Worm (Caenorhabditis elegans) whole organism, L4 larva: ENCODE measurements around the gene hil-2.
A peak's percentile ranks its signal among the peaks of the same experiment; 100 is the strongest.

Experiments used
- F26F4.8 ChIP-seq: fragments of 200-800 bp; sonication (Bioruptor generic); conservative IDR thresholded peaks from 2 replicates; pipeline ENCODE4 v1.3.6; 2022; ENCODE audit warnings: missing genetic modification characterization, missing compliant biosample characterization
- ZK337.2 ChIP-seq: fragments of 200-800 bp; sonication (Bioruptor generic); IDR thresholded peaks from 2 replicates; pipeline ENCODE4 v1.3.6; 2022; ENCODE audit warnings: missing genetic modification reagents, missing genetic modification characterization, missing compliant biosample characterization
- ZK546.5 ChIP-seq, 2 experiments: sonication (generic microtip); optimal IDR thresholded peaks; 2 replicates each; lab custom pipeline; 2017; ENCODE audit warnings: missing biosample characterization in 2 of 2, missing genetic modification characterization in 2 of 2
- aly-2 ChIP-seq: sonication (generic microtip); optimal IDR thresholded peaks from 2 replicates; lab custom pipeline; 2018; ENCODE audit warnings: missing biosample characterization, missing genetic modification characterization
- daf-8 ChIP-seq: fragments of 200-800 bp; sonication (Bioruptor generic); IDR thresholded peaks from 2 replicates; pipeline ENCODE4 v1.3.6; 2022; ENCODE audit warnings: missing genetic modification characterization, missing compliant biosample characterization
- dmd-9 ChIP-seq: fragments of 200-800 bp; sonication (Bioruptor generic); IDR thresholded peaks from 2 replicates; pipeline ENCODE4 v1.3.6; 2022; ENCODE audit warnings: missing genetic modification reagents, missing genetic modification characterization, missing compliant biosample characterization
- dve-1 ChIP-seq: sonication (generic microtip); optimal IDR thresholded peaks from 2 replicates; lab custom pipeline; 2017; ENCODE audit warnings: antibody characterized with exemption, mild to moderate bottlenecking, missing genetic modification characterization, missing compliant biosample characterization; ENCODE audit not compliant: insufficient read depth
- fos-1 ChIP-seq: fragments of 150-350 bp; optimal IDR thresholded peaks from 2 replicates; lab custom pipeline; 2014; ENCODE audit warnings: missing biosample characterization, missing genetic modification characterization
- gei-8 ChIP-seq: fragments of 200-800 bp; sonication (Bioruptor generic); optimal IDR thresholded peaks from 2 replicates; lab custom pipeline; 2018; ENCODE audit warnings: mild to moderate bottlenecking, missing genetic modification characterization, missing compliant biosample characterization
- hif-1 ChIP-seq, 2 experiments: sonication (generic microtip); optimal IDR thresholded peaks; 2 replicates each; lab custom pipeline; 2016 to 2017; ENCODE audit warnings: missing compliant biosample characterization in 2 of 2, missing genetic modification characterization in 2 of 2, missing genetic modification reagents in 2 of 2, missing genotype in 2 of 2, mild to moderate bottlenecking in 1 of 2
- hlh-11 ChIP-seq: fragments of 200-800 bp; sonication (Bioruptor generic); optimal IDR thresholded peaks from 2 replicates; lab custom pipeline; 2018; ENCODE audit warnings: mild to moderate bottlenecking, missing genetic modification characterization, missing compliant biosample characterization
- lim-7 ChIP-seq: fragments of 200-800 bp; sonication (Bioruptor generic); IDR thresholded peaks from 2 replicates; pipeline ENCODE4 v1.3.6; 2022; ENCODE audit warnings: missing genetic modification characterization, missing compliant biosample characterization
- lin-29 ChIP-seq: fragments of 200-800 bp; sonication (Bioruptor generic); IDR thresholded peaks from 2 replicates; pipeline ENCODE4 v1.3.6; 2022; ENCODE audit warnings: missing genetic modification reagents, missing genetic modification characterization, missing compliant biosample characterization
- mxl-2 ChIP-seq: fragments of 200-800 bp; sonication (Bioruptor generic); conservative IDR thresholded peaks from 2 replicates; pipeline ENCODE4 v1.3.6; 2022; ENCODE audit warnings: missing genetic modification reagents, missing genetic modification characterization, missing compliant biosample characterization
- nhr-102 ChIP-seq: sonication (generic microtip); optimal IDR thresholded peaks from 2 replicates; lab custom pipeline; 2016; ENCODE audit warnings: mild to moderate bottlenecking, missing genetic modification characterization, moderate library complexity, missing compliant biosample characterization
- nhr-25 ChIP-seq: sonication (generic microtip); optimal IDR thresholded peaks from 2 replicates; lab custom pipeline; 2017; ENCODE audit warnings: missing genetic modification characterization, mild to moderate bottlenecking, missing compliant biosample characterization, antibody characterized with exemption, moderate library complexity, borderline replicate concordance; ENCODE audit not compliant: insufficient read depth
- nhr-28 ChIP-seq: fragments of 150-350 bp; optimal IDR thresholded peaks from 2 replicates; lab custom pipeline; 2014; ENCODE audit warnings: missing biosample characterization, missing genetic modification characterization
- nhr-42 ChIP-seq: fragments of 200-800 bp; sonication (Bioruptor generic); IDR thresholded peaks from 2 replicates; pipeline ENCODE4 v1.3.6; 2022; ENCODE audit warnings: missing genetic modification characterization, missing compliant biosample characterization
- nhr-77 ChIP-seq: fragments of 150-350 bp; optimal IDR thresholded peaks from 2 replicates; lab custom pipeline; 2014; ENCODE audit warnings: missing biosample characterization, missing genetic modification characterization
- pha-4 ChIP-seq, 2 experiments: fragments of 150-350 bp in 1 of 2; fragments of 200-800 bp in 1 of 2; sonication (Bioruptor generic) in 1 of 2; IDR thresholded peaks in 1 of 2; optimal IDR thresholded peaks in 1 of 2; 2 replicates each; pipeline versions ENCODE4 v1.3.6 to Lab custom; 2014 to 2022; ENCODE audit warnings: missing genetic modification characterization in 2 of 2, missing genetic modification reagents in 2 of 2, missing biosample characterization in 1 of 2, missing compliant biosample characterization in 1 of 2
- php-3 ChIP-seq: fragments of 200-800 bp; sonication (Bioruptor generic); IDR thresholded peaks from 2 replicates; pipeline ENCODE4 v1.3.6; 2022; ENCODE audit warnings: missing genetic modification reagents, missing genetic modification characterization, missing compliant biosample characterization
- unc-39 ChIP-seq: sonication (generic microtip); optimal IDR thresholded peaks from 2 replicates; lab custom pipeline; 2017; ENCODE audit warnings: missing biosample characterization, missing genetic modification characterization
- zfp-2 ChIP-seq: sonication (generic microtip); optimal IDR thresholded peaks from 2 replicates; lab custom pipeline; 2016; ENCODE audit warnings: mild to moderate bottlenecking, missing genetic modification characterization, missing compliant biosample characterization
- zip-2 ChIP-seq: fragments of 150-350 bp; optimal IDR thresholded peaks from 2 replicates; lab custom pipeline; 2014; ENCODE audit warnings: missing biosample characterization, missing genetic modification characterization

Gene hil-2

DNA sequence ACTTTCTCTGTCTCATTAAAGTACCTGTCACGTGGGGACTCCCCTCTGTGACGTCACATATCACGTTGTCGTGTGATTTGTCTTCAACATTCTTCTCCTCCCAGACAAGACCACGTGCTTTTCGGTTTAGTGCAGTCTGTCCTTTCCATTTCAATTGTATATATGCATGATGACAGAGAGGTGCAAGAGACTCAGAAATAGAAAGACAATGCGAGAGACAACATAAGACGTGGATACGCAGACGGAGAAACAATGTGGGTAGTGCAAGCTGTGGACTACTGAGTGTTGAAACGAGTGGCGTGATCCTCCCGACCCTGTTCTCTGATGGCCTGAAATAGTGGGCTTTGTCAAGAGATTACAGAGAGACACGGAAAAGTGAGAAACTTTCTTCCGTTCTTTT is 42.7 kb downstream of the hil-2 start (continued):
- no peak; the same call in 1 of the 2 replicates for TF ChIP-seq ZK337.2 (GFP tag; lab: Robert Waterston, UW)
- no peak for TF ChIP-seq dmd-9 (GFP tag; lab: Robert Waterston, UW)
- TF ChIP-seq hif-1 (tag; optimal IDR thresholded peaks at IDR 0.05; lab: Kevin White, UChicago) = peak; percentile 81 to 95

ce11 chrIV:6337353-6337752 is 43.3 kb downstream of the hil-2 start, which contains the start of gene ipla-6:
Gene ipla-6 (plus strand): TSS chrIV:6337653.
- no peak for TF ChIP-seq lin-29 (GFP tag; lab: Robert Waterston, UW)
- TF ChIP-seq, all 104 proteins: peak for 0

DNA sequence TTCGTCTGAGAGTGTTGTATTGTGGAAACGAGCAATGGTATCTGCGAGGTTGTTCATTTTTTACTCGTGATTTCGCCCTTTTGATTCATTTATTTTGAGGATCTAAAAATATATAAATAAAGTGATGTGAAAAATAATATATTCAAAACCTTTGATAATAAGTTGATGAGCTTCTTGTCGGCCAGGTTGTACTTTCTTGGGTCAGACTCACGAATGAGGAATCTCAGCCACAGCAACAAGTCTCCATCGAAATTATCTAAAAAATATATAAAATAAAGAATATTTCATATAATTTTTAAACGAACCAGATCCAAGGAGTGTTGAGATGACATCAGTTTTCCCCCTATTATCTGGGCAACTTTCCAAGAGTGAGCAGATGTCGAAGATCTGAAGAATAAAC is 48.4 kb downstream of the hil-2 start, which contains the start of gene Y73B6BL.288:
Y73B6BL.288 (minus strand) TSS at position 101 of the 400 bp plus-strand sequence.
- no peak for TF ChIP-seq nhr-77 (tag; lab: Kevin White, UChicago)
- TF ChIP-seq unc-39 (tag; lab: Kevin White, UChicago) = no peak
- no peak for TF ChIP-seq nhr-28
- TF ChIP-seq ZK337.2 (GFP tag; lab: Robert Waterston, UW) = no peak
- no peak for TF ChIP-seq hlh-11 (tag; lab: Kevin White, UChicago)
- TF ChIP-seq aly-2 = no peak
- no peak for TF ChIP-seq dve-1 (tag; lab: Kevin White, UChicago)
- no peak for TF ChIP-seq pha-4 (GFP tag; IDR thresholded peaks at IDR 0.05; lab: Robert Waterston, UW)
- no peak for TF ChIP-seq pha-4 (tag; optimal IDR thresholded peaks at IDR 0.05; lab: Kevin White, UChicago)
- TF ChIP-seq nhr-42 = no peak
- TF ChIP-seq gei-8 (GFP tag; lab: Kevin White, UChicago) = no peak
- no peak for TF ChIP-seq nhr-25 (tag; lab: Kevin White, UChicago)
- TF ChIP-seq mxl-2 (GFP tag; lab: Robert Waterston, UW) = no peak
- no peak for TF ChIP-seq fos-1 (tag; lab: Kevin White, UChicago)
- TF ChIP-seq nhr-102 (tag; lab: Kevin White, UChicago) = no peak
- TF ChIP-seq zip-2 (tag; lab: Kevin White, UChicago) = no peak
- no peak for TF ChIP-seq F26F4.8 (GFP tag; lab: Robert Waterston, UW)
- TF ChIP-seq, all 104 proteins: peak for 0

DNA sequence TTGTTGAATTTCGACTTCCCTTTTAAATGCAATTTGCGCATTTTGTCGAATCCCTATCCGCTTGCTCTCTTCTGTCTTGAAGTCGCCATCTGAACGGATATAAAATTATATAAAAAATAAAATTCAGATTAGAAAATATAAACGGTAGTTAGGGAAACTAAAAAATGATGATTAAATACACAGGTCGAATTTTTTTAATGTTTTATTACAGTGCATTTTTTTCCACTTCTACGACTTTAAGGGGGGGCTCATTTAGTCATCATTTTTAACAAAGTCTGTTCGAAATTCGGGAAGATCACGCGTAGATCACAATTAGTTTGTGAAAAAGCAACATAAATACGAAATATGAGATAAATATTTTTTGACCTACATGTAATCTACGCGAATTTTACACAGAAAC is 48.8 kb downstream of the hil-2 start, which contains the start of gene Y73B6BL.14:
Y73B6BL.14 (minus strand) TSS at position 101 of the 400 bp plus-strand sequence.
- TF ChIP-seq dve-1 (tag; lab: Kevin White, UChicago) (no peak), daf-8 (GFP tag; lab: Robert Waterston, UW) (no peak), php-3 (GFP tag; lab: Robert Waterston, UW) (no peak), lim-7 (GFP tag; lab: Robert Waterston, UW) (no peak), zfp-2 (no peak), nhr-25 (tag; lab: Kevin White, UChicago) (no peak), ZK546.5 (tag; optimal IDR thresholded peaks at IDR 0.05; lab: Kevin White, UChicago) (no peak)
- TF ChIP-seq, all 104 proteins: peak for 0
